Worm (Caenorhabditis elegans) whole organism, L1 larva: Measurements from ENCODE around the gene srz-71.
"Not testable (repeated sequence)": the region's sequence is repeated elsewhere in the genome, so short reads cannot be mapped to it uniquely, and the experiment has no call there.

Experiments
- C04F5.9 ChIP-seq: sonication (generic microtip); optimal IDR thresholded peaks from 2 replicates; lab custom pipeline; 2016; ENCODE audit warnings: missing genetic modification characterization, missing compliant biosample characterization
- C34B4.2 ChIP-seq: sonication (generic microtip); optimal IDR thresholded peaks from 2 replicates; lab custom pipeline; 2017; ENCODE audit warnings: mild to moderate bottlenecking, missing genetic modification characterization, missing compliant biosample characterization
- alr-1 ChIP-seq: fragments of 200-800 bp; sonication (Bioruptor generic); optimal IDR thresholded peaks from 2 replicates; lab custom pipeline; 2018; ENCODE audit warnings: borderline replicate concordance, mild to moderate bottlenecking, missing genetic modification characterization, missing compliant biosample characterization
- aly-2 ChIP-seq: fragments of 150-350 bp; optimal IDR thresholded peaks from 2 replicates; lab custom pipeline; 2014; ENCODE audit warnings: missing biosample characterization, missing genetic modification characterization
- blmp-1 ChIP-seq: fragments of 150-350 bp; optimal IDR thresholded peaks from 2 replicates; lab custom pipeline; 2014; ENCODE audit warnings: missing biosample characterization, missing genetic modification characterization
- ceh-63 ChIP-seq: fragments of 200-800 bp; sonication (Bioruptor generic); optimal IDR thresholded peaks from 2 replicates; lab custom pipeline; 2018; ENCODE audit warnings: mild to moderate bottlenecking, missing genetic modification characterization, missing compliant biosample characterization
- ceh-82 ChIP-seq, 3 experiments: fragments of 150-350 bp in 1 of 3; sonication (generic microtip) in 2 of 3; optimal IDR thresholded peaks; 2 replicates each; lab custom pipeline; 2014 to 2017; ENCODE audit warnings: missing biosample characterization in 3 of 3, missing genetic modification characterization in 3 of 3
- dsc-1 ChIP-seq: sonication (generic microtip); optimal IDR thresholded peaks from 2 replicates; lab custom pipeline; 2016; ENCODE audit warnings: mild to moderate bottlenecking, missing genetic modification characterization, missing compliant biosample characterization
- efl-1 ChIP-seq, 4 experiments: fragments of 150-350 bp; optimal IDR thresholded peaks in 3 of 4; peaks in 1 of 4; 1 replicate in 1 of 4; 2 replicates in 3 of 4; lab custom pipeline; 2014; ENCODE audit warnings: missing biosample characterization in 2 of 4, missing genetic modification characterization in 2 of 4, missing genetic modification reagents in 2 of 4
- egl-13 ChIP-seq: sonication (generic microtip); optimal IDR thresholded peaks from 2 replicates; lab custom pipeline; 2016; ENCODE audit warnings: missing genotype, missing genetic modification reagents, missing genetic modification characterization, missing compliant biosample characterization
- elt-2 ChIP-seq: sonication (generic microtip); optimal IDR thresholded peaks from 2 replicates; lab custom pipeline; 2016; ENCODE audit warnings: missing genetic modification characterization, mild to moderate bottlenecking, inconsistent platforms, missing compliant biosample characterization, missing genetic modification reagents
- fkh-10 ChIP-seq: sonication (generic microtip); optimal IDR thresholded peaks from 2 replicates; lab custom pipeline; 2017; ENCODE audit warnings: missing biosample characterization, missing genetic modification reagents, missing genetic modification characterization
- fkh-8 ChIP-seq: sonication (generic microtip); optimal IDR thresholded peaks from 2 replicates; lab custom pipeline; 2016; ENCODE audit warnings: mild to moderate bottlenecking, missing genetic modification characterization, missing compliant biosample characterization
- lin-14 ChIP-seq: fragments of 200-800 bp; sonication (Bioruptor generic); optimal IDR thresholded peaks from 2 replicates; lab custom pipeline; 2018; ENCODE audit warnings: mild to moderate bottlenecking, missing genetic modification characterization, moderate library complexity, missing compliant biosample characterization
- lir-3 ChIP-seq: sonication (generic microtip); optimal IDR thresholded peaks from 2 replicates; lab custom pipeline; 2016; ENCODE audit warnings: mild to moderate bottlenecking, missing genetic modification characterization, moderate library complexity, missing compliant biosample characterization; ENCODE audit not compliant: poor library complexity
- lsy-2 ChIP-seq, 2 experiments: fragments of 150-350 bp; optimal IDR thresholded peaks; 2 replicates each; lab custom pipeline; 2014; ENCODE audit warnings: missing biosample characterization in 2 of 2, missing genetic modification characterization in 2 of 2
- mdl-1 ChIP-seq, 2 experiments: fragments of 150-350 bp; optimal IDR thresholded peaks; 2 replicates each; lab custom pipeline; 2014 to 2017; ENCODE audit warnings: missing biosample characterization in 2 of 2, missing genetic modification characterization in 2 of 2, inconsistent platforms in 1 of 2
- nhr-11 ChIP-seq: fragments of 150-350 bp; optimal IDR thresholded peaks from 2 replicates; lab custom pipeline; 2014; ENCODE audit warnings: missing biosample characterization, missing genetic modification characterization
- nhr-12 ChIP-seq: sonication (generic microtip); optimal IDR thresholded peaks from 2 replicates; lab custom pipeline; 2017; ENCODE audit warnings: missing biosample characterization, missing genetic modification characterization
- nhr-20 ChIP-seq: sonication (generic microtip); optimal IDR thresholded peaks from 2 replicates; lab custom pipeline; 2016; ENCODE audit warnings: mild to moderate bottlenecking, missing genetic modification characterization, missing compliant biosample characterization
- nhr-77 ChIP-seq: fragments of 150-350 bp; optimal IDR thresholded peaks from 2 replicates; lab custom pipeline; 2014; ENCODE audit warnings: missing biosample characterization, missing genetic modification characterization
- nhr-84 ChIP-seq: sonication (generic microtip); optimal IDR thresholded peaks from 2 replicates; lab custom pipeline; 2017; ENCODE audit warnings: missing biosample characterization, missing genetic modification characterization
- nhr-90 ChIP-seq: sonication (generic microtip); optimal IDR thresholded peaks from 2 replicates; lab custom pipeline; 2016; ENCODE audit warnings: mild to moderate bottlenecking, missing genetic modification characterization, missing compliant biosample characterization; ENCODE audit not compliant: poor library complexity
- pag-3 ChIP-seq: sonication (generic microtip); optimal IDR thresholded peaks from 2 replicates; lab custom pipeline; 2017; ENCODE audit warnings: missing genetic modification characterization, mild to moderate bottlenecking, missing compliant biosample characterization, antibody characterized with exemption, borderline replicate concordance; ENCODE audit not compliant: insufficient read depth
- rnt-1 ChIP-seq: sonication (generic microtip); optimal IDR thresholded peaks from 2 replicates; lab custom pipeline; 2016; ENCODE audit warnings: mild to moderate bottlenecking, missing genetic modification characterization, moderate library complexity, missing compliant biosample characterization
- skn-1 ChIP-seq: fragments of 150-350 bp; optimal IDR thresholded peaks from 2 replicates; lab custom pipeline; 2014; ENCODE audit warnings: missing biosample characterization, missing genetic modification characterization
- sox-4 ChIP-seq: sonication (generic microtip); optimal IDR thresholded peaks from 2 replicates; lab custom pipeline; 2016; ENCODE audit warnings: missing genetic modification characterization, missing compliant biosample characterization
- tlp-1 ChIP-seq: fragments of 150-350 bp; optimal IDR thresholded peaks from 2 replicates; lab custom pipeline; 2014; ENCODE audit warnings: missing biosample characterization, missing genetic modification characterization
- unc-130 ChIP-seq: fragments of 150-350 bp; optimal IDR thresholded peaks from 2 replicates; lab custom pipeline; 2017; ENCODE audit warnings: missing biosample characterization, missing genetic modification characterization, inconsistent platforms
- unc-98 ChIP-seq: fragments of 200-800 bp; sonication (Bioruptor generic); IDR thresholded peaks from 2 replicates; pipeline ENCODE4 v1.3.6; 2022; ENCODE audit warnings: missing genetic modification characterization, missing compliant biosample characterization
- ztf-4 ChIP-seq: fragments of 150-350 bp; optimal IDR thresholded peaks from 2 replicates; lab custom pipeline; 2014; ENCODE audit warnings: missing biosample characterization, missing genetic modification characterization

Gene srz-71

DNA sequence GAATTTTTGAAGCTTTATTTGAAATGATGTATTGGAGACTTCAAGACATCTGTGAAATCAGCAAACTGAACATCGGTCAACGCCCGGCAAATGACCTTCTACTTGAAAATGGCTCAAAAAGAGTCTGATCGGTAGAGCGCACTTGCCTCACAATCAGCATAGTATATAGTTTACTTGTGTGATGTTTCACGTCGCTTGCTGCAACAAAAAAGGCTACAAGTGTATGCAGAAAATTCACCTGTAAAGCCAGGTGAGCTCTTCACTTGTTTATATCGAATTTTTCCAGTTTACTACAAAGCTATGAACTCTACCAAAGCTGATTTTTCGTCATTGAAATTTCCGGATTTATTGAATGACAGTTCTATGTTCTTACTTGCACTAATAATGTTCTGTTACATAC is at the start of gene srz-71:
srz-71 (plus strand) TSS at position 301 of the 400 bp plus-strand sequence.
- TF ChIP-seq ceh-63 (GFP tag; lab: Kevin White, UChicago) (no peak), nhr-77 (tag; lab: Kevin White, UChicago) (no peak)

DNA sequence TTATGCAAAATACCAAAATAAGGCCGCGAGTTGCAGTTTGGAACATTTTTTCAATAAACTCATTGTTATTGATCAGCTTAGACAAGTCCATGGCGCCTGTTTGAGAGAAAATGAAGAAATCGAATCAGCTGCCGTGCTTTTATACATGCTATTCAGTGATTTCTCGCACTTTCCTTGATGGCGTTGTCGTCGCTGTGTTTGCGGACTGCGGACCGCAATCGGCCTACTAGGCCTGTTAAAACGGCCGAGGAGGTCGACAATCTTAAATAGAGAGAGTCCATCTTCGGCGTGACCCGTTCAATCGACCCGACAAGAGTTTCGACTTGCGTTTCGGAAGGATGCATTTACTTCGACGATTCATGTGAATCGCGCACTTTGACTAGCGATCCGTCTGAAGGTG is 41.9 kb upstream of the srz-71 start, which contains the start of gene srz-75:
srz-75 (minus strand) TSS at position 101 of the 400 bp plus-strand sequence.
- TF ChIP-seq tlp-1 (tag; lab: Kevin White, UChicago) = no peak
- no peak for TF ChIP-seq skn-1 (tag; lab: Kevin White, UChicago)
- TF ChIP-seq pag-3 (tag; lab: Kevin White, UChicago) = no peak
- no peak for TF ChIP-seq nhr-20
- no peak for TF ChIP-seq fkh-8 (tag; lab: Kevin White, UChicago)
- no peak for TF ChIP-seq C04F5.9 (tag; lab: Kevin White, UChicago)
- no peak for TF ChIP-seq ztf-4
- no peak for TF ChIP-seq nhr-84 (tag; lab: Kevin White, UChicago)
- TF ChIP-seq nhr-90 (tag; lab: Kevin White, UChicago) = no peak
- no peak for TF ChIP-seq lin-14 (GFP tag; lab: Kevin White, UChicago)
- no peak for TF ChIP-seq dsc-1
- TF ChIP-seq aly-2 (tag; lab: Kevin White, UChicago) = no peak
- no peak for TF ChIP-seq nhr-12 (tag; lab: Kevin White, UChicago)
- TF ChIP-seq mdl-1 (tag; optimal IDR thresholded peaks at IDR 0.05; lab: Kevin White, UChicago) = no peak
- TF ChIP-seq elt-2 (tag; lab: Kevin White, UChicago) = no peak

DNA sequence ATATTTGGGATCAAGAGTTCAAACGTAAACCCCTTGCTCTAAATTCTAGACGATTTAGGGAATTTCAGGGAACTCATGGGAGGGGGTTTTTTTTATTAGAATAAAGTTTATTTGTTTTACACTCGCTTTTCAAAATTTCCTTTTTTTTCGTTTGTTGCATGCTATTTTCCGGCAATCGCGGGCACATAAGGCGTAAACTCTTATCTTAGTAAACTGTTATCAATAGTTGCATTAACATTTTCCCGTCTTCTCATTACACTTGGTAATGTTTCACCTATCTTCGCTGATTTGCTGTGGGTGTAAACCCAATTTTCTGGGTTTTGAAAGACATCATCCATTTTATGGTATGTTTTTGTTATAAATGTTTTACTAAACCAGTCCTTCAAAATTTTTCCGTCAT is 38.8 kb upstream of the srz-71 start:
- TF ChIP-seq alr-1 (tag; lab: Kevin White, UChicago) (no peak), efl-1 (optimal IDR thresholded peaks at IDR 0.05; lab: Kevin White, UChicago) (no peak), efl-1 (GFP tag; optimal IDR thresholded peaks at IDR 0.05 in 1 of 2; lab: Kevin White, UChicago) (peak in 1 of 2 experiments; percentile 18), sox-4 (tag; lab: Kevin White, UChicago) (no peak), elt-2 (tag; lab: Kevin White, UChicago) (peak; percentile 34)

DNA sequence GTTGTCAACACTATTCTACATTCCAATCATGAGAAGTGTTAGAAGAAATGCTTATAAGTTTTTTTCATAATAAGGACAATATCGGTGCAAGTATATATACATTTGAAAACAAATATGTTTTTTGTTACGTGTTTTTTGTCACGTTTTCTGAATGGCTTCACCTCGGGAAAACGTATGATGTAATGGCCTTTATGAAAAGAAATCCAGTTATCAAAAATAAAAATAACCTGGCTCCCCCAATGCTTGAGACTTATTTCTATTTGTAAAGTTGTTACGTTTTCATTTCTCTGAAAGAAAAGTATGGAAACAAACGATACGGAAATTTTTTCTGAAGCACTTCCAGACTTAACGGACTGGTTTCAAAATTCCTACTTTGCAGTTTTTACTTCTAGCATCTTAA is 33.8 kb upstream of the srz-71 start, which contains the start of gene srz-72:
srz-72 (plus strand) TSS at position 301 of the 400 bp plus-strand sequence.
- TF ChIP-seq rnt-1 (tag; lab: Kevin White, UChicago) (no peak), fkh-8 (tag; lab: Kevin White, UChicago) (no peak), unc-130 (tag; lab: Kevin White, UChicago) (no peak), egl-13 (tag; lab: Kevin White, UChicago) (no peak), blmp-1 (tag; lab: Kevin White, UChicago) (no peak), C04F5.9 (tag; lab: Kevin White, UChicago) (no peak), ceh-82 (tag; optimal IDR thresholded peaks at IDR 0.05; lab: Kevin White, UChicago) (no peak)
- TF ChIP-seq, all 84 proteins: peak for 0

DNA sequence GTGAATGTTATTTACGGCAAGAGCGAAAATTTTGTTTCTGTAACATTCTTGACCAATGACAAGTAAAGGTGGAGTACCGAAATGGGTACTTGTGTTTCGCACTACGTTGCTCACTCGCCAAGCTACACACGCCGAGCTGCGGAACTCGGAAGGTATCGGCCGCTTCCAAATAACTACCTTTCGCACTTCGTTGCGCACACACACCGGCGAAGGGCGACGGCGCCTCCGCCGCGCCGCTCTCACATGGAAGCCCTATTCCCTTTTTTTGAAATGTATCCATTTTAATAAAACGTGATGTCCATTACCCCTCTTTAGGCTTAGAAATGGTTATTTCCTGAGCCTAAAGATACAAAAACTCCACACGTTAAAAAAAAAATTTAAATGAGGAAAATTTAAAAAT is 25.8 kb upstream of the srz-71 start:
- TF ChIP-seq fkh-10 (no peak), nhr-77 (tag; lab: Kevin White, UChicago) (no peak), unc-98 (GFP tag; lab: Robert Waterston, UW) (no peak), fkh-8 (tag; lab: Kevin White, UChicago) (no peak), C34B4.2 (tag; lab: Kevin White, UChicago) (no peak), nhr-11 (tag; lab: Kevin White, UChicago) (no peak), egl-13 (tag; lab: Kevin White, UChicago) (no peak), alr-1 (tag; lab: Kevin White, UChicago) (no peak)

DNA sequence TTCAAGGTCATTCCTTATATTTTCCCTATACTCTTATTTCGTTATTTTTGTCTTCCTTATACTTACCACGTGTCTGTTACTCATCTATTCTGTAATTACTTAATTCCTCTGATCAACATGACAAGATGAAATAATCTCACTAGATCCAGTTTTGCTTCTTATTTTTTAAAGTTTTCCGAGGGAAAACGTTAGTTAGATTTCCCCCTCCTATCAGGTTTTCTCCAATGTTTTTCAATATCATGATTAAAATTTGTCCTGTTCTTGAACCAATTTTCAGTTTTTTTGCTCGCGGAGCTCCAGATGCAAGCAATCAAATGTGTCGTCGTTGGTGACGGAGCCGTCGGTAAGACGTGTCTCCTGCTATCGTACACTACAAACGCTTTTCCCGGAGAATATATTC is 24.8 kb upstream of the srz-71 start, which contains the start of gene rac-2:
rac-2 (plus strand) TSS at position 301 of the 400 bp plus-strand sequence.
- TF ChIP-seq nhr-90 (tag; lab: Kevin White, UChicago); lir-3; lsy-2 (tag; optimal IDR thresholded peaks at IDR 0.05; lab: Kevin White, UChicago): not testable (repeated sequence)
